Fruit fly (Drosophila melanogaster) whole organism, prepupa: ENCODE results near the gene CG33688.

ENCODE experiments used
- CG32006 ChIP-seq: fragments of 200-800 bp; sonication (Bioruptor generic); optimal IDR thresholded peaks from 3 replicates; lab custom pipeline; 2017; ENCODE audit warnings: missing biosample characterization, mild to moderate bottlenecking, missing genetic modification characterization
- Eip75B ChIP-seq: fragments of 200-800 bp; sonication (Bioruptor generic); optimal IDR thresholded peaks from 3 replicates; lab custom pipeline; 2016; ENCODE audit warnings: missing biosample characterization, missing genetic modification characterization
- OdsH ChIP-seq: fragments of 200-800 bp; sonication (Bioruptor generic); optimal IDR thresholded peaks from 3 replicates; lab custom pipeline; 2016; ENCODE audit warnings: missing biosample characterization, missing genetic modification characterization

- TF ChIP-seq CG32006 (peak; percentile 86), OdsH (GFP tag; lab: Kevin White, UChicago) (peak; percentile 89), Eip75B (peak; percentile 67)
These were observed 29.7 kb downstream of the CG33688 start, which contains the start of gene Tmx3 for dm6 chr3L:16228659-16229205.
